Worm (Caenorhabditis elegans) whole organism, young adult: Measurements from ENCODE around the gene R11G10.4.
A peak's percentile ranks its signal among the peaks of the same experiment; 100 is the strongest.

Experiments used
- B0261.1 ChIP-seq: sonication (generic microtip); optimal IDR thresholded peaks from 2 replicates; lab custom pipeline; 2016; ENCODE audit warnings: mild to moderate bottlenecking, missing genetic modification characterization, moderate library complexity, missing compliant biosample characterization
- F33H1.4 ChIP-seq: fragments of 200-800 bp; sonication (Bioruptor generic); IDR thresholded peaks from 2 replicates; pipeline ENCODE4 v1.3.6; 2022; ENCODE audit warnings: missing genetic modification reagents, missing genetic modification characterization, missing compliant biosample characterization
- F57A8.1 ChIP-seq: fragments of 200-800 bp; sonication (Bioruptor generic); optimal IDR thresholded peaks from 2 replicates; lab custom pipeline; 2018; ENCODE audit warnings: mild to moderate bottlenecking, missing genetic modification characterization, moderate library complexity, missing compliant biosample characterization
- K11D2.4 ChIP-seq: fragments of 200-800 bp; sonication (Bioruptor generic); IDR thresholded peaks from 2 replicates; pipeline ENCODE4 v1.3.6; 2022; ENCODE audit warnings: missing genetic modification reagents, missing genetic modification characterization, missing compliant biosample characterization
- K12H6.12 ChIP-seq: fragments of 200-800 bp; sonication (Bioruptor generic); optimal IDR thresholded peaks from 2 replicates; lab custom pipeline; 2018; ENCODE audit warnings: mild to moderate bottlenecking, missing genetic modification characterization, missing compliant biosample characterization
- T07F8.4 ChIP-seq: sonication (generic microtip); optimal IDR thresholded peaks from 2 replicates; lab custom pipeline; 2016; ENCODE audit warnings: mild to moderate bottlenecking, missing genetic modification characterization, moderate library complexity, missing compliant biosample characterization
- Y53G8AR.9 ChIP-seq: fragments of 200-800 bp; sonication (Bioruptor generic); conservative IDR thresholded peaks from 2 replicates; pipeline ENCODE4 v1.3.6; 2022; ENCODE audit warnings: missing genetic modification reagents, missing genetic modification characterization, missing compliant biosample characterization
- Y56A3A.18 ChIP-seq: fragments of 200-800 bp; sonication (Bioruptor generic); IDR thresholded peaks from 2 replicates; pipeline ENCODE4 v1.3.6; 2022; ENCODE audit warnings: missing genetic modification reagents, missing genetic modification characterization, missing compliant biosample characterization
- ZK185.1 ChIP-seq: sonication (generic microtip); optimal IDR thresholded peaks from 2 replicates; lab custom pipeline; 2016; ENCODE audit warnings: mild to moderate bottlenecking, missing genetic modification characterization, missing compliant biosample characterization; ENCODE audit not compliant: poor library complexity, severe bottlenecking
- ama-1 ChIP-seq, 3 experiments: fragments of 150-350 bp in 1 of 3; sonication (generic microtip) in 2 of 3; optimal IDR thresholded peaks; 2 replicates each; lab custom pipeline; 2014 to 2018; ENCODE audit warnings: missing biosample characterization in 2 of 3, missing genetic modification characterization in 2 of 3, missing genetic modification reagents in 2 of 3
- athp-1 ChIP-seq: sonication (generic microtip); optimal IDR thresholded peaks from 2 replicates; lab custom pipeline; 2017; ENCODE audit warnings: mild to moderate bottlenecking, missing genetic modification characterization, missing compliant biosample characterization
- attf-5 ChIP-seq: fragments of 200-800 bp; sonication (Bioruptor generic); optimal IDR thresholded peaks from 2 replicates; lab custom pipeline; 2018; ENCODE audit warnings: mild to moderate bottlenecking, missing genetic modification characterization, missing compliant biosample characterization
- bed-1 ChIP-seq: fragments of 200-800 bp; sonication (Bioruptor generic); IDR thresholded peaks from 2 replicates; pipeline ENCODE4 v1.3.6; 2022; ENCODE audit warnings: missing genetic modification reagents, missing genetic modification characterization, missing compliant biosample characterization
- ccch-3 ChIP-seq: fragments of 200-800 bp; sonication (Bioruptor generic); optimal IDR thresholded peaks from 2 replicates; lab custom pipeline; 2018; ENCODE audit warnings: mild to moderate bottlenecking, missing genetic modification characterization, missing compliant biosample characterization
- ceh-27 ChIP-seq: fragments of 200-800 bp; sonication (Bioruptor generic); optimal IDR thresholded peaks from 2 replicates; lab custom pipeline; 2018; ENCODE audit warnings: mild to moderate bottlenecking, missing genetic modification characterization, moderate library complexity, missing compliant biosample characterization
- egl-18 ChIP-seq: fragments of 200-800 bp; sonication (Bioruptor generic); IDR thresholded peaks from 2 replicates; pipeline ENCODE4 v1.3.6; 2022; ENCODE audit warnings: missing genetic modification reagents, missing genetic modification characterization, missing compliant biosample characterization
- ekl-4 ChIP-seq: fragments of 200-800 bp; sonication (Bioruptor generic); IDR thresholded peaks from 2 replicates; pipeline ENCODE4 v1.3.6; 2022; ENCODE audit warnings: missing genetic modification reagents, missing genetic modification characterization, missing compliant biosample characterization
- ets-4 ChIP-seq: fragments of 200-800 bp; sonication (Bioruptor generic); optimal IDR thresholded peaks from 2 replicates; lab custom pipeline; 2018; ENCODE audit warnings: mild to moderate bottlenecking, missing genetic modification characterization, missing compliant biosample characterization
- gei-17 ChIP-seq: fragments of 200-800 bp; sonication (Bioruptor generic); optimal IDR thresholded peaks from 2 replicates; lab custom pipeline; 2018; ENCODE audit warnings: mild to moderate bottlenecking, missing genetic modification characterization, missing compliant biosample characterization
- hlh-26 ChIP-seq: fragments of 200-800 bp; sonication (Bioruptor generic); conservative IDR thresholded peaks from 2 replicates; pipeline ENCODE4 v1.3.6; 2022; ENCODE audit warnings: missing genetic modification reagents, missing genetic modification characterization, missing compliant biosample characterization
- hmg-20 ChIP-seq: fragments of 200-800 bp; sonication (Bioruptor generic); IDR thresholded peaks from 2 replicates; pipeline ENCODE4 v1.3.6; 2022; ENCODE audit warnings: missing genetic modification reagents, missing genetic modification characterization, missing compliant biosample characterization
- hrde-1 ChIP-seq: sonication (generic microtip); optimal IDR thresholded peaks from 2 replicates; lab custom pipeline; 2016; ENCODE audit warnings: missing genetic modification characterization, mild to moderate bottlenecking, missing compliant biosample characterization, moderate library complexity, missing genotype, missing genetic modification reagents, borderline replicate concordance
- hsf-1 ChIP-seq: fragments of 200-800 bp; sonication (Bioruptor generic); IDR thresholded peaks from 2 replicates; pipeline ENCODE4 v1.3.6; 2022; ENCODE audit warnings: missing genetic modification reagents, missing genetic modification characterization, missing compliant biosample characterization
- let-607 ChIP-seq, 2 experiments: fragments of 200-800 bp in 1 of 2; sonication (Bioruptor generic) in 1 of 2; sonication (generic microtip) in 1 of 2; optimal IDR thresholded peaks; 2 replicates each; lab custom pipeline; 2016 to 2018; ENCODE audit warnings: mild to moderate bottlenecking in 2 of 2, missing compliant biosample characterization in 2 of 2, missing genetic modification characterization in 2 of 2, moderate library complexity in 2 of 2, missing genotype in 1 of 2
- lin-35 ChIP-seq, 3 experiments: fragments of 150-350 bp in 2 of 3; sonication (generic microtip) in 1 of 3; optimal IDR thresholded peaks; 2 replicates each; lab custom pipeline; 2014 to 2018; ENCODE audit warnings: missing biosample characterization in 3 of 3, missing genetic modification characterization in 3 of 3, missing genetic modification reagents in 3 of 3
- lin-54 ChIP-seq: fragments of 200-800 bp; sonication (Bioruptor generic); optimal IDR thresholded peaks from 2 replicates; lab custom pipeline; 2018; ENCODE audit warnings: mild to moderate bottlenecking, missing genetic modification characterization, missing compliant biosample characterization
- lir-1 ChIP-seq: fragments of 200-800 bp; sonication (Bioruptor generic); conservative IDR thresholded peaks from 2 replicates; pipeline ENCODE4 v1.3.6; 2022; ENCODE audit warnings: missing genetic modification reagents, missing genetic modification characterization, missing compliant biosample characterization
- lsy-27 ChIP-seq: sonication (generic microtip); optimal IDR thresholded peaks from 2 replicates; lab custom pipeline; 2017; ENCODE audit warnings: missing genetic modification characterization, mild to moderate bottlenecking, missing compliant biosample characterization, antibody characterized with exemption, missing genotype, borderline replicate concordance; ENCODE audit not compliant: insufficient read depth
- madf-8 ChIP-seq: fragments of 200-800 bp; sonication (Bioruptor generic); conservative IDR thresholded peaks from 2 replicates; pipeline ENCODE4 v1.3.6; 2022; ENCODE audit warnings: missing genetic modification reagents, missing genetic modification characterization, missing compliant biosample characterization
- mes-4 ChIP-seq: sonication (generic microtip); optimal IDR thresholded peaks from 2 replicates; lab custom pipeline; 2016; ENCODE audit warnings: missing genotype, missing genetic modification characterization, missing compliant biosample characterization
- nfyb-1 ChIP-seq: fragments of 200-800 bp; sonication (Bioruptor generic); IDR thresholded peaks from 2 replicates; pipeline ENCODE4 v1.3.6; 2022; ENCODE audit warnings: missing genetic modification reagents, missing genetic modification characterization, missing compliant biosample characterization
- nhr-90 ChIP-seq: sonication (generic microtip); optimal IDR thresholded peaks from 2 replicates; lab custom pipeline; 2016; ENCODE audit warnings: missing genotype, mild to moderate bottlenecking, missing genetic modification characterization, missing compliant biosample characterization
- pbrm-1 ChIP-seq: fragments of 200-800 bp; sonication (Bioruptor generic); IDR thresholded peaks from 2 replicates; pipeline ENCODE4 v1.3.6; 2022; ENCODE audit warnings: missing genetic modification reagents, missing genetic modification characterization, missing compliant biosample characterization
- sea-2 ChIP-seq: fragments of 200-800 bp; sonication (Bioruptor generic); IDR thresholded peaks from 2 replicates; pipeline ENCODE4 v1.3.6; 2022; ENCODE audit warnings: missing genetic modification characterization, missing compliant biosample characterization
- snpc-1.3 ChIP-seq: sonication (generic microtip); optimal IDR thresholded peaks from 2 replicates; lab custom pipeline; 2017; ENCODE audit warnings: missing genetic modification characterization, mild to moderate bottlenecking, missing compliant biosample characterization, antibody characterized with exemption, moderate library complexity, missing genotype, missing genetic modification reagents; ENCODE audit not compliant: insufficient read depth
- snpc-3.4 ChIP-seq: sonication (generic microtip); optimal IDR thresholded peaks from 2 replicates; lab custom pipeline; 2017; ENCODE audit warnings: missing genetic modification characterization, mild to moderate bottlenecking, missing compliant biosample characterization, antibody characterized with exemption, moderate library complexity, missing genotype, missing genetic modification reagents
- snpc-4 ChIP-seq, 5 experiments: fragments of 150-350 bp in 1 of 5; sonication (generic microtip) in 4 of 5; optimal IDR thresholded peaks; 2 replicates each; lab custom pipeline; 2014 to 2018; ENCODE audit warnings: missing genetic modification characterization in 5 of 5, missing biosample characterization in 3 of 5, antibody characterized with exemption in 2 of 5, mild to moderate bottlenecking in 2 of 5, missing compliant biosample characterization in 2 of 5, missing genotype in 2 of 5, moderate library complexity in 2 of 5, missing genetic modification reagents in 1 of 5
- tlf-1 ChIP-seq: fragments of 200-800 bp; sonication (Bioruptor generic); optimal IDR thresholded peaks from 2 replicates; lab custom pipeline; 2018; ENCODE audit warnings: mild to moderate bottlenecking, missing genetic modification characterization, missing compliant biosample characterization
- zim-3 ChIP-seq: sonication (generic microtip); optimal IDR thresholded peaks from 2 replicates; lab custom pipeline; 2017; ENCODE audit warnings: mild to moderate bottlenecking, missing genetic modification characterization, moderate library complexity, missing compliant biosample characterization
- ztf-18 ChIP-seq: sonication (generic microtip); optimal IDR thresholded peaks from 2 replicates; lab custom pipeline; 2016; ENCODE audit warnings: missing genotype, mild to moderate bottlenecking, missing genetic modification characterization, missing compliant biosample characterization
- ztf-26 ChIP-seq: sonication (generic microtip); optimal IDR thresholded peaks from 2 replicates; lab custom pipeline; 2017; ENCODE audit warnings: missing genetic modification characterization, missing compliant biosample characterization

The R11G10.4 gene

ce11 chrV:13462974-13463373 is 43.4 kb upstream of the R11G10.4 start, which contains the start of gene frm-10 (continued):
- TF ChIP-seq attf-5 (GFP tag; lab: Kevin White, UChicago): peak; percentile 93
- TF ChIP-seq hlh-26 (GFP tag; lab: Robert Waterston, UW): no peak
- no peak for TF ChIP-seq snpc-3.4 (tag; lab: Kevin White, UChicago)
- peak; percentile 21 for TF ChIP-seq ceh-27 (GFP tag; lab: Kevin White, UChicago)
- TF ChIP-seq mes-4 (tag; lab: Kevin White, UChicago): no peak
- TF ChIP-seq ztf-18 (tag; lab: Kevin White, UChicago): peak; percentile 39
- no peak for TF ChIP-seq snpc-4 (GFP tag; optimal IDR thresholded peaks at IDR 0.05; lab: Kevin White, UChicago)
- peak in 2 of 4 experiments; percentile 45 to 59 for TF ChIP-seq snpc-4 (tag; optimal IDR thresholded peaks at IDR 0.05; lab: Kevin White, UChicago)

- TF ChIP-seq F57A8.1 (no peak), ceh-27 (GFP tag; lab: Kevin White, UChicago) (peak; percentile 4), T07F8.4 (tag; lab: Kevin White, UChicago) (no peak)
These were observed 42.3 kb upstream of the R11G10.4 start for ce11 chrV:13464123-13464522.

ce11 chrV:13468190-13468765 is 38.1 kb upstream of the R11G10.4 start, which contains the start of the genes F25H9.6 and F25H9.7:
Gene F25H9.6, minus strand, starts transcription at chrV:13468361.
Gene F25H9.7, plus strand, starts transcription at chrV:13468376.
- TF ChIP-seq ets-4 (GFP tag; lab: Kevin White, UChicago): no peak
- TF ChIP-seq egl-18 (GFP tag; lab: Robert Waterston, UW): 0 out of 2 replicates have a peak, but pooled peaks have one; percentile 7
- TF ChIP-seq tlf-1 (GFP tag; lab: Kevin White, UChicago): peak; percentile 70
- peak; percentile 81 for TF ChIP-seq nfyb-1 (GFP tag; lab: Robert Waterston, UW)
- TF ChIP-seq lin-54: peak; percentile 65
- peak; percentile 58 for TF ChIP-seq F33H1.4 (GFP tag; lab: Robert Waterston, UW)
- no peak for TF ChIP-seq ama-1 (optimal IDR thresholded peaks at IDR 0.05; lab: Kevin White, UChicago)
- peak in 1 of 2 experiments; percentile 63 for TF ChIP-seq ama-1 (GFP tag; optimal IDR thresholded peaks at IDR 0.05; lab: Kevin White, UChicago)
- peak; percentile 82 for TF ChIP-seq hmg-20 (GFP tag; lab: Robert Waterston, UW)
- TF ChIP-seq hsf-1 (GFP tag; lab: Robert Waterston, UW): peak; percentile 60; the same call in 1 of the 2 replicates
- TF ChIP-seq nhr-90: no peak
- TF ChIP-seq ZK185.1 (tag; lab: Kevin White, UChicago): peak; percentile 95
- TF ChIP-seq ekl-4: peak; percentile 59; the same call in 1 of the 2 replicates
- peak; percentile 93 for TF ChIP-seq lir-1 (GFP tag; lab: Robert Waterston, UW)
- no peak for TF ChIP-seq lsy-27 (tag; lab: Kevin White, UChicago)
- TF ChIP-seq B0261.1: peak; percentile 11
- no peak for TF ChIP-seq ztf-26
- TF ChIP-seq let-607 (tag; optimal IDR thresholded peaks at IDR 0.05; lab: Kevin White, UChicago): peak in 1 of 2 experiments; percentile 71
- TF ChIP-seq athp-1: peak; percentile 79
- 0 out of 2 replicates have a peak, but pooled peaks have one; percentile 57 for TF ChIP-seq Y56A3A.18 (GFP tag; lab: Robert Waterston, UW)
- peak; percentile 70; the same call in 1 of the 2 replicates for TF ChIP-seq pbrm-1 (GFP tag; lab: Robert Waterston, UW)
- TF ChIP-seq K11D2.4 (GFP tag; lab: Robert Waterston, UW): peak; percentile 79
- peak; percentile 63 for TF ChIP-seq madf-8
- peak; percentile 47; the same call in 1 of the 2 replicates for TF ChIP-seq sea-2
- peak in 1 of 3 experiments; percentile 64 for TF ChIP-seq lin-35 (GFP tag; optimal IDR thresholded peaks at IDR 0.05; lab: Kevin White, UChicago)
- peak; percentile 99 for TF ChIP-seq ccch-3 (GFP tag; lab: Kevin White, UChicago)
- 0 out of 2 replicates have a peak, but pooled peaks have one; percentile 37 for TF ChIP-seq bed-1 (GFP tag; lab: Robert Waterston, UW)
- peak; percentile 92 for TF ChIP-seq K12H6.12
- peak; percentile 90 for TF ChIP-seq zim-3 (tag; lab: Kevin White, UChicago)
- TF ChIP-seq gei-17 (GFP tag; lab: Kevin White, UChicago): no peak
- peak; percentile 31 for TF ChIP-seq snpc-1.3 (tag; lab: Kevin White, UChicago)
- TF ChIP-seq hrde-1 (tag; lab: Kevin White, UChicago): peak; percentile 76
- no peak for TF ChIP-seq Y53G8AR.9
